Fruit fly (Drosophila melanogaster): ENCODE data around the gene CG18809.

CG18809 gene

dm6 chrX:19697255-19697877 lies 46.8 kb downstream of the CG18809 start (continued):
- peak; percentile 20 for TF ChIP-seq MESR4 (GFP tag; optimal IDR thresholded peaks at IDR 0.05)
- no peak for TF ChIP-seq slbo (GFP tag; IDR thresholded peaks at IDR 0.05)
- no peak for TF ChIP-seq CG2129 (GFP tag; IDR thresholded peaks at IDR 0.05; ENCODE audit: partially characterized antibody)
- peak in 1 of 2 experiments; percentile 11 for TF ChIP-seq Hr51 (GFP tag; optimal IDR thresholded peaks at IDR 0.05)
- peak; percentile 83 for TF ChIP-seq Nf-YB (GFP tag; optimal IDR thresholded peaks at IDR 0.05)
- TF ChIP-seq GATAe (GFP tag; conservative IDR thresholded peaks at IDR 0.05): 0 out of 2 replicates have a peak, but pooled peaks have one; percentile 22
- TF ChIP-seq nom (GFP tag; optimal IDR thresholded peaks at IDR 0.05): peak; percentile 57
- TF ChIP-seq CG9876 (GFP tag; optimal IDR thresholded peaks at IDR 0.05): no peak
- TF ChIP-seq ranshi (GFP tag; IDR thresholded peaks at IDR 0.05): 0 out of 2 replicates have a peak, but pooled peaks have one; percentile 27
- peak; percentile 3 for TF ChIP-seq CG10209 (GFP tag; optimal IDR thresholded peaks at IDR 0.05)
- TF ChIP-seq Trl (optimal IDR thresholded peaks at IDR 0.05): peak in 1 of 2 experiments; percentile 10
- no peak for TF ChIP-seq Trl (GFP tag; optimal IDR thresholded peaks at IDR 0.05)
- peak; percentile 11 for TF ChIP-seq Bdp1 (GFP tag; optimal IDR thresholded peaks at IDR 0.05)
- TF ChIP-seq CG15479 (GFP tag; optimal IDR thresholded peaks at IDR 0.05): peak; percentile 62
- no peak for TF ChIP-seq Abd-B (GFP tag; optimal IDR thresholded peaks at IDR 0.05)
- TF ChIP-seq fru (optimal IDR thresholded peaks at IDR 0.05): peak; percentile 23
- peak; percentile 76 for TF ChIP-seq Elba2 (GFP tag; optimal IDR thresholded peaks at IDR 0.05)
- peak; percentile 44 for TF ChIP-seq CG15696 (tag; optimal IDR thresholded peaks at IDR 0.05)
- peak; percentile 18 for TF ChIP-seq CG2875 (GFP tag; optimal IDR thresholded peaks at IDR 0.05)
- peak; percentile 40 for TF ChIP-seq wek (GFP tag; optimal IDR thresholded peaks at IDR 0.05)
- TF ChIP-seq disco-r (GFP tag; optimal IDR thresholded peaks at IDR 0.05): no peak
- peak; percentile 19 for TF ChIP-seq sens (GFP tag)
- peak; percentile 2 for TF ChIP-seq psq (GFP tag; optimal IDR thresholded peaks at IDR 0.05)
- TF ChIP-seq Dll (GFP tag; IDR thresholded peaks at IDR 0.05; ENCODE audit: partially characterized antibody): 0 out of 4 replicates have a peak, but pooled peaks have one; percentile 40
- peak; percentile 23 for TF ChIP-seq ATbp (GFP tag; optimal IDR thresholded peaks at IDR 0.05)
- peak; percentile 18 for TF ChIP-seq dmrt11E (tag; optimal IDR thresholded peaks at IDR 0.05)

- TF ChIP-seq CG8388 (GFP tag; optimal IDR thresholded peaks at IDR 0.05) (no peak), Mad (GFP tag; optimal IDR thresholded peaks at IDR 0.05) (no peak), CG4617 (GFP tag; optimal IDR thresholded peaks at IDR 0.05; ENCODE audit: borderline replicate concordance) (peak; percentile 51), Pdp1 (GFP tag; optimal IDR thresholded peaks at IDR 0.05) (peak in 1 of 2 experiments; percentile 6), sob (GFP tag; IDR thresholded peaks at IDR 0.05) (no peak), HLHmδ (GFP tag; optimal IDR thresholded peaks at IDR 0.05) (peak; percentile 17), sd (tag; optimal IDR thresholded peaks at IDR 0.05) (peak; percentile 2), CG3995 (GFP tag; optimal IDR thresholded peaks at IDR 0.05) (peak; percentile 92), BEAF-32 (GFP tag; optimal IDR thresholded peaks at IDR 0.05) (peak; percentile 55), pzg (GFP tag; optimal IDR thresholded peaks at IDR 0.05) (peak; percentile 66), ci (GFP tag; IDR thresholded peaks at IDR 0.05) (peak; percentile 30; the same call in 1 of the 3 replicates), NFAT (GFP tag; IDR thresholded peaks at IDR 0.05) (0 out of 2 replicates have a peak, but pooled peaks have one; percentile 16), chinmo (GFP tag; IDR thresholded peaks at IDR 0.05; ENCODE audit: partially characterized antibody) (no peak), Bgb (GFP tag; IDR thresholded peaks at IDR 0.05; ENCODE audit: partially characterized antibody) (0 out of 2 replicates have a peak, but pooled peaks have one; percentile 6), zfh2 (GFP tag; optimal IDR thresholded peaks at IDR 0.05) (peak; percentile 6), unc-4 (GFP tag; IDR thresholded peaks at IDR 0.05; ENCODE audit: partially characterized antibody) (0 out of 2 replicates have a peak, but pooled peaks have one; percentile 24), D19B (GFP tag; optimal IDR thresholded peaks at IDR 0.05) (no peak), CG17612 (GFP tag; IDR thresholded peaks at IDR 0.05) (no peak), pnt (GFP tag; optimal IDR thresholded peaks at IDR 0.05) (no peak), CG12659 (GFP tag; optimal IDR thresholded peaks at IDR 0.05) (peak; percentile 29), CG10321 (GFP tag; IDR thresholded peaks at IDR 0.05) (peak; percentile 46; the same call in 1 of the 2 replicates), bowl (GFP tag; IDR thresholded peaks at IDR 0.05) (no peak), gfzf (GFP tag; optimal IDR thresholded peaks at IDR 0.05) (peak; percentile 58), Trl (optimal IDR thresholded peaks at IDR 0.05) (peak in 1 of 2 experiments; percentile 35), Trl (GFP tag; optimal IDR thresholded peaks at IDR 0.05) (no peak)
Observed at dm6 chrX:19696845-19697244, 47.3 kb downstream of the CG18809 start, which contains the start of gene Cdc42. Gene Cdc42 (plus strand): TSS chrX:19697091.

Data from whole organism, embryonic.